Worm (Caenorhabditis elegans) whole organism, L3 larva: ENCODE measurements around the gene eif-3.F.

Source experiments
- nhr-12 ChIP-seq: fragments of 150-350 bp; optimal IDR thresholded peaks from 2 replicates; lab custom pipeline; 2014; ENCODE audit warnings: missing biosample characterization, missing genetic modification characterization
- unc-62 ChIP-seq: fragments of 150-350 bp; sonication (generic microtip); optimal IDR thresholded peaks from 4 replicates; lab custom pipeline; 2014; ENCODE audit warnings: missing biosample characterization, missing genetic modification reagents, missing genetic modification characterization

ce11 chrII:9333034-9333433 is 1.6 kb downstream of the eif-3.F start:
- TF ChIP-seq unc-62 (no peak), nhr-12 (tag; lab: Kevin White, UChicago) (no peak)
